Worm (Caenorhabditis elegans) whole organism, L2 larva: ENCODE data around the gene flp-9.

Experiments
- R02D3.7 ChIP-seq: fragments of 150-350 bp; optimal IDR thresholded peaks from 2 replicates; lab custom pipeline; 2014; ENCODE audit warnings: missing biosample characterization, missing genetic modification characterization
- ama-1 ChIP-seq: fragments of 150-350 bp; optimal IDR thresholded peaks from 2 replicates; lab custom pipeline; 2018; ENCODE audit warnings: inconsistent platforms
- ceh-16 ChIP-seq: fragments of 150-350 bp; optimal IDR thresholded peaks from 2 replicates; lab custom pipeline; 2014; ENCODE audit warnings: missing biosample characterization, missing genetic modification characterization
- elt-3 ChIP-seq: sonication (generic microtip); optimal IDR thresholded peaks from 2 replicates; lab custom pipeline; 2017; ENCODE audit warnings: missing biosample characterization, missing genetic modification characterization
- lsy-2 ChIP-seq, 2 experiments: fragments of 150-350 bp in 1 of 2; sonication (generic microtip) in 1 of 2; optimal IDR thresholded peaks; 2 replicates each; lab custom pipeline; 2014 to 2017; ENCODE audit warnings: missing biosample characterization in 2 of 2, missing genetic modification characterization in 2 of 2

ce11 chrIV:12795371-12795936, 38.1 kb upstream of the flp-9 start:
- TF ChIP-seq ceh-16 (tag; lab: Kevin White, UChicago) (no peak), ama-1 (lab: Kevin White, UChicago) (no peak), elt-3 (tag; lab: Kevin White, UChicago) (no peak), lsy-2 (tag; optimal IDR thresholded peaks at IDR 0.05; lab: Kevin White, UChicago) (no peak), R02D3.7 (tag; lab: Kevin White, UChicago) (no peak)
